Fruit fly (Drosophila melanogaster) whole organism, embryonic: ENCODE data around the gene Ldaf1.

Experiments
- Atf6 ChIP-seq: fragments of 200-800 bp; sonication (Bioruptor generic); IDR thresholded peaks from 2 replicates; pipeline ENCODE4 v1.3.6; 2022; ENCODE audit warnings: missing biosample characterization, missing genetic modification characterization
- CG1024 ChIP-seq: fragments of 200-800 bp; sonication (Bioruptor generic); IDR thresholded peaks from 2 replicates; pipeline ENCODE4 v1.3.6; 2022; ENCODE audit warnings: missing biosample characterization, missing genetic modification characterization
- CG10321 ChIP-seq: fragments of 200-800 bp; sonication (Bioruptor generic); IDR thresholded peaks from 2 replicates; pipeline ENCODE4 v1.3.6; 2022; ENCODE audit warnings: missing biosample characterization, missing genetic modification characterization
- CG10959 ChIP-seq: fragments of 200-800 bp; sonication (Bioruptor generic); IDR thresholded peaks from 2 replicates; pipeline ENCODE4 v1.3.6; 2022; ENCODE audit warnings: missing biosample characterization, missing genetic modification characterization
- CG11398 ChIP-seq: fragments of 200-800 bp; sonication (Bioruptor generic); optimal IDR thresholded peaks from 2 replicates; lab custom pipeline; 2016; ENCODE audit warnings: missing biosample characterization, missing genetic modification characterization
- CG15073 ChIP-seq: fragments of 200-800 bp; sonication (Bioruptor generic); optimal IDR thresholded peaks from 2 replicates; lab custom pipeline; 2016; ENCODE audit warnings: missing biosample characterization, missing genetic modification characterization
- CG16863 ChIP-seq: fragments of 200-800 bp; sonication (Bioruptor generic); optimal IDR thresholded peaks from 3 replicates; lab custom pipeline; 2016; ENCODE audit warnings: missing biosample characterization, missing genetic modification characterization
- CG17829 ChIP-seq: fragments of 200-800 bp; optimal IDR thresholded peaks from 2 replicates; lab custom pipeline; 2019; ENCODE audit warnings: missing biosample characterization, mild to moderate bottlenecking, missing genetic modification characterization, moderate library complexity
- CG2120 ChIP-seq: fragments of 200-800 bp; sonication (Bioruptor generic); optimal IDR thresholded peaks from 3 replicates; lab custom pipeline; 2016; ENCODE audit warnings: missing biosample characterization, missing genetic modification characterization
- CG2129 ChIP-seq: fragments of 200-800 bp; sonication (Bioruptor generic); IDR thresholded peaks from 2 replicates; pipeline ENCODE4 v1.3.6; 2022; ENCODE audit warnings: missing biosample characterization, missing genetic modification characterization; ENCODE audit not compliant: partially characterized antibody
- CG2875 ChIP-seq: fragments of 200-800 bp; sonication (Bioruptor generic); optimal IDR thresholded peaks from 2 replicates; lab custom pipeline; 2017; ENCODE audit warnings: missing biosample characterization, mild to moderate bottlenecking, missing genetic modification characterization, missing genetic modification reagents
- CG31365 ChIP-seq: fragments of 200-800 bp; sonication (Bioruptor generic); optimal IDR thresholded peaks from 2 replicates; lab custom pipeline; 2018; ENCODE audit warnings: missing biosample characterization, mild to moderate bottlenecking, missing genetic modification characterization
- CG34224 ChIP-seq: fragments of 200-800 bp; sonication (Bioruptor generic); IDR thresholded peaks from 3 replicates; pipeline ENCODE4 v1.3.6; 2022; ENCODE audit warnings: missing biosample characterization, missing genetic modification characterization; ENCODE audit not compliant: partially characterized antibody
- CG34376 ChIP-seq: fragments of 200-800 bp; sonication (Bioruptor generic); optimal IDR thresholded peaks from 2 replicates; lab custom pipeline; 2018; ENCODE audit warnings: missing biosample characterization, mild to moderate bottlenecking, missing genetic modification characterization
- CG42726 ChIP-seq: fragments of 200-800 bp; sonication (Bioruptor generic); IDR thresholded peaks from 2 replicates; pipeline ENCODE4 v1.3.6; 2022; ENCODE audit warnings: missing biosample characterization, missing genetic modification characterization; ENCODE audit not compliant: partially characterized antibody
- CG8765 ChIP-seq: fragments of 200-800 bp; sonication (Bioruptor generic); IDR thresholded peaks from 2 replicates; pipeline ENCODE4 v1.3.6; 2022; ENCODE audit warnings: missing biosample characterization, missing genetic modification characterization
- CG8944 ChIP-seq: fragments of 200-800 bp; sonication (Bioruptor generic); optimal IDR thresholded peaks from 3 replicates; lab custom pipeline; 2016; ENCODE audit warnings: missing biosample characterization, missing genetic modification characterization
- CG9215 ChIP-seq: fragments of 200-800 bp; sonication (Bioruptor generic); IDR thresholded peaks from 2 replicates; pipeline ENCODE4 v1.3.6; 2022; ENCODE audit warnings: missing biosample characterization, missing genetic modification characterization
- CG9932 ChIP-seq: fragments of 200-800 bp; sonication (Bioruptor generic); IDR thresholded peaks from 2 replicates; pipeline ENCODE4 v1.3.6; 2022; ENCODE audit warnings: missing biosample characterization, missing genetic modification characterization
- CTCF ChIP-seq: fragments of 200-800 bp; sonication (Bioruptor generic); optimal IDR thresholded peaks from 2 replicates; lab custom pipeline; 2017; ENCODE audit warnings: missing biosample characterization, mild to moderate bottlenecking, missing genetic modification characterization, moderate library complexity
- CrebB ChIP-seq: fragments of 200-800 bp; sonication (Bioruptor generic); optimal IDR thresholded peaks from 3 replicates; lab custom pipeline; 2018; ENCODE audit warnings: missing biosample characterization, mild to moderate bottlenecking, missing genetic modification characterization
- D ChIP-seq, 2 experiments: fragments of 200-800 bp in 1 of 2; fragments of >200 bp in 1 of 2; sonication (Bioruptor generic) in 1 of 2; optimal IDR thresholded peaks; 2 replicates in 1 of 2; 3 replicates in 1 of 2; lab custom pipeline; 2017; ENCODE audit warnings: mild to moderate bottlenecking in 1 of 2, missing biosample characterization in 1 of 2, missing genetic modification characterization in 1 of 2, missing genetic modification reagents in 1 of 2
- D19A ChIP-seq: fragments of 200-800 bp; optimal IDR thresholded peaks from 3 replicates; lab custom pipeline; 2019; ENCODE audit warnings: missing biosample characterization, mild to moderate bottlenecking, missing genetic modification characterization, moderate library complexity
- D19B ChIP-seq: fragments of 200-800 bp; sonication (Bioruptor generic); optimal IDR thresholded peaks from 2 replicates; lab custom pipeline; 2017; ENCODE audit warnings: missing biosample characterization, mild to moderate bottlenecking, missing genetic modification characterization
- Deaf1 ChIP-seq: fragments of 200-800 bp; optimal IDR thresholded peaks from 3 replicates; lab custom pipeline; 2019; ENCODE audit warnings: missing biosample characterization, mild to moderate bottlenecking, missing genetic modification characterization, moderate library complexity
- Hey ChIP-seq: fragments of 200-800 bp; sonication (Bioruptor generic); optimal IDR thresholded peaks from 3 replicates; lab custom pipeline; 2018; ENCODE audit warnings: missing biosample characterization, mild to moderate bottlenecking, missing genetic modification characterization
- Jarid2 ChIP-seq: fragments of 200-800 bp; sonication (Bioruptor generic); optimal IDR thresholded peaks from 3 replicates; lab custom pipeline; 2017; ENCODE audit warnings: mild to moderate bottlenecking, missing biosample characterization, missing genetic modification reagents, missing genetic modification characterization
- TFAM ChIP-seq: fragments of 200-800 bp; sonication (Bioruptor generic); optimal IDR thresholded peaks from 2 replicates; lab custom pipeline; 2017; ENCODE audit warnings: missing biosample characterization, missing genetic modification characterization, inconsistent platforms
- Tbp ChIP-seq: fragments of >200 bp; optimal IDR thresholded peaks from 2 replicates; lab custom pipeline; 2018; ENCODE audit warnings: missing biosample characterization, missing genetic modification characterization
- az2 ChIP-seq: fragments of 200-800 bp; sonication (Bioruptor generic); optimal IDR thresholded peaks from 3 replicates; lab custom pipeline; 2016; ENCODE audit warnings: missing biosample characterization, missing genetic modification characterization
- bcd ChIP-seq: fragments of 200-800 bp; sonication (Bioruptor generic); optimal IDR thresholded peaks from 2 replicates; lab custom pipeline; 2017; ENCODE audit warnings: missing biosample characterization, mild to moderate bottlenecking, missing genetic modification characterization
- bsh ChIP-seq, 2 experiments: fragments of 200-800 bp; sonication (Bioruptor generic); optimal IDR thresholded peaks; 2 replicates each; lab custom pipeline; 2017 to 2018; ENCODE audit warnings: mild to moderate bottlenecking in 2 of 2, missing biosample characterization in 2 of 2, missing genetic modification characterization in 2 of 2, moderate library complexity in 1 of 2
- chn ChIP-seq: fragments of 200-800 bp; sonication (Bioruptor generic); optimal IDR thresholded peaks from 2 replicates; lab custom pipeline; 2016; ENCODE audit warnings: missing biosample characterization, missing genetic modification characterization
- da ChIP-seq: fragments of 200-800 bp; sonication (Bioruptor generic); optimal IDR thresholded peaks from 2 replicates; lab custom pipeline; 2016; ENCODE audit warnings: missing biosample characterization, missing genetic modification characterization
- dm ChIP-seq: fragments of 200-800 bp; sonication (Bioruptor generic); optimal IDR thresholded peaks from 3 replicates; lab custom pipeline; 2016; ENCODE audit warnings: missing biosample characterization, missing genetic modification characterization
- fu2 ChIP-seq: fragments of 200-800 bp; sonication (Bioruptor generic); optimal IDR thresholded peaks from 2 replicates; lab custom pipeline; 2016; ENCODE audit warnings: missing biosample characterization, missing genetic modification characterization
- hth ChIP-seq: fragments of >200 bp; optimal IDR thresholded peaks from 2 replicates; lab custom pipeline; 2017; ENCODE audit warnings: inconsistent platforms
- ken ChIP-seq: fragments of 200-800 bp; sonication (Bioruptor generic); IDR thresholded peaks from 3 replicates; pipeline ENCODE4 v1.3.6; 2022; ENCODE audit warnings: missing biosample characterization, missing genetic modification characterization
- klu ChIP-seq: fragments of 200-800 bp; sonication (Bioruptor generic); IDR thresholded peaks from 2 replicates; pipeline ENCODE4 v1.3.6; 2022; ENCODE audit warnings: missing biosample characterization, missing genetic modification characterization
- knrl ChIP-seq: fragments of 200-800 bp; sonication (Bioruptor generic); IDR thresholded peaks from 3 replicates; pipeline ENCODE4 v1.3.6; 2022; ENCODE audit warnings: missing biosample characterization, missing genetic modification characterization; ENCODE audit not compliant: partially characterized antibody
- lbe ChIP-seq: fragments of 200-800 bp; sonication (Bioruptor generic); optimal IDR thresholded peaks from 2 replicates; lab custom pipeline; 2016; ENCODE audit warnings: missing biosample characterization, mild to moderate bottlenecking, missing genetic modification characterization
- mirr ChIP-seq: fragments of 200-800 bp; sonication (Bioruptor generic); optimal IDR thresholded peaks from 3 replicates; lab custom pipeline; 2018; ENCODE audit warnings: missing biosample characterization, mild to moderate bottlenecking, missing genetic modification characterization
- nau ChIP-seq: fragments of 200-800 bp; sonication (Bioruptor generic); optimal IDR thresholded peaks from 3 replicates; lab custom pipeline; 2017; ENCODE audit warnings: missing biosample characterization, mild to moderate bottlenecking, missing genetic modification characterization, missing genetic modification reagents
- otp ChIP-seq: fragments of 200-800 bp; sonication (Bioruptor generic); IDR thresholded peaks from 3 replicates; pipeline ENCODE4, ENCODE4 v1.3.6; 2022; ENCODE audit warnings: missing biosample characterization, missing genetic modification characterization
- pros ChIP-seq: fragments of 200-800 bp; sonication (Bioruptor generic); optimal IDR thresholded peaks from 3 replicates; lab custom pipeline; 2019; ENCODE audit warnings: missing biosample characterization, mild to moderate bottlenecking, missing genetic modification characterization, moderate library complexity
- pzg ChIP-seq: fragments of 200-800 bp; sonication (Bioruptor generic); optimal IDR thresholded peaks from 3 replicates; lab custom pipeline; 2018; ENCODE audit warnings: missing biosample characterization, mild to moderate bottlenecking, missing genetic modification characterization, moderate library complexity
- seq ChIP-seq: fragments of 200-800 bp; sonication (Bioruptor generic); IDR thresholded peaks from 2 replicates; pipeline ENCODE4 v1.3.6; 2022; ENCODE audit warnings: missing biosample characterization, missing genetic modification characterization
- sna ChIP-seq: fragments of 200-800 bp; sonication (Bioruptor generic); IDR thresholded peaks from 2 replicates; pipeline ENCODE4 v1.3.6; 2022; ENCODE audit warnings: missing biosample characterization, missing genetic modification characterization; ENCODE audit not compliant: partially characterized antibody
- trem ChIP-seq: fragments of 200-800 bp; optimal IDR thresholded peaks from 3 replicates; lab custom pipeline; 2019; ENCODE audit warnings: missing biosample characterization, mild to moderate bottlenecking, missing genetic modification characterization, moderate library complexity
- twi ChIP-seq: fragments of 200-800 bp; optimal IDR thresholded peaks from 2 replicates; lab custom pipeline; 2019; ENCODE audit warnings: missing biosample characterization, mild to moderate bottlenecking, missing genetic modification characterization, moderate library complexity
- wor ChIP-seq: fragments of 200-800 bp; sonication (Bioruptor generic); IDR thresholded peaks from 2 replicates; pipeline ENCODE4 v1.3.6; 2022; ENCODE audit warnings: missing biosample characterization, missing genetic modification characterization
- zfh2 ChIP-seq: fragments of 200-800 bp; sonication (Bioruptor generic); optimal IDR thresholded peaks from 2 replicates; lab custom pipeline; 2016; ENCODE audit warnings: missing biosample characterization, missing genetic modification characterization

Ldaf1 gene

DNA sequence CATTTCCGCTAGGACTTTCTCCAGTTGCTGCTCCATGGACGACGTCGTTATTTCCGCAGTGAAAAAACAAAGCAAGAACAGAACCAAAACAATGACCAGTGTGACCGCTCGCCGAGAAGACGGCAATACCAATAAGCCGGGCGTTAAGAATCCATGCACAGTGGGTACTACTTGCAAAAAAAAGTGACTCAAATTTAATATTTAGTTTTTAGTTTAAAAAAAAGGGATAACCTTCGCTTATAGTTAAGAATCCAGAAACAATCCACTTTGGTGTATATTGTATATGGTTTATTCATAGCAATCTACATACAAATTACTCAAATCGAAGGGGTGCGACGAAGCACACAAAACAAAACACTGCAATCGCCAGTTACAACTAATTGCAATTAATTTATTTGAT is 42.8 kb downstream of the Ldaf1 start, which contains the start of gene Lamtor5 (continued):
- TF ChIP-seq bsh (GFP tag; optimal IDR thresholded peaks at IDR 0.05; lab: Kevin White, UChicago) = peak in 1 of 2 experiments; percentile 35
- peak; percentile 17 for TF ChIP-seq trem (tag; lab: Kevin White, UChicago)
- no peak for TF ChIP-seq lbe (GFP tag; lab: Kevin White, UChicago)
- peak; percentile 52; the same call in 2 of the 3 replicates for TF ChIP-seq CG34224
- no peak for TF ChIP-seq CG8944
- no peak for TF ChIP-seq knrl (GFP tag; lab: Robert Waterston, UW)
- peak; percentile 56 for TF ChIP-seq CG17829 (tag; lab: Kevin White, UChicago)
- no peak for TF ChIP-seq mirr (GFP tag; lab: Kevin White, UChicago)
- no peak for TF ChIP-seq Atf6 (GFP tag; lab: Robert Waterston, UW)
- no peak for TF ChIP-seq Hey (tag; lab: Kevin White, UChicago)
- no peak for TF ChIP-seq sna (GFP tag; lab: Robert Waterston, UW)
- TF ChIP-seq CTCF (GFP tag; lab: Kevin White, UChicago) = no peak
- no peak for TF ChIP-seq dm (GFP tag; lab: Kevin White, UChicago)
- TF ChIP-seq otp (GFP tag; lab: Robert Waterston, UW) = no peak
- TF ChIP-seq da (GFP tag; lab: Kevin White, UChicago) = no peak
- peak; percentile 55 for TF ChIP-seq D19A (tag; lab: Kevin White, UChicago)
- TF ChIP-seq twi (tag; lab: Kevin White, UChicago) = no peak
- TF ChIP-seq CG2120 (GFP tag; lab: Kevin White, UChicago) = peak; percentile 71
- TF ChIP-seq CG42726 (GFP tag; lab: Robert Waterston, UW) = no peak
- TF ChIP-seq CG2129 (GFP tag; lab: Robert Waterston, UW) = no peak
- TF ChIP-seq CrebB (tag; lab: Kevin White, UChicago) = peak; percentile 5
- peak; percentile 76 for TF ChIP-seq CG9932
- TF ChIP-seq fu2 (GFP tag; lab: Kevin White, UChicago) = peak; percentile 14
- peak; percentile 48 for TF ChIP-seq bcd (GFP tag; lab: Kevin White, UChicago)
- TF ChIP-seq CG1024 (GFP tag; lab: Robert Waterston, UW) = no peak
- no peak for TF ChIP-seq CG9215 (GFP tag; lab: Robert Waterston, UW)
- TF ChIP-seq seq = no peak
- TF ChIP-seq CG31365 (tag; lab: Kevin White, UChicago) = no peak
- no peak for TF ChIP-seq wor (GFP tag; lab: Robert Waterston, UW)
- no peak for TF ChIP-seq CG10959
- no peak for TF ChIP-seq D (optimal IDR thresholded peaks at IDR 0.05; lab: Kevin White, UChicago)
- TF ChIP-seq D (GFP tag; optimal IDR thresholded peaks at IDR 0.05; lab: Kevin White, UChicago) = no peak
- TF ChIP-seq Tbp (GFP tag; lab: Kevin White, UChicago) = no peak
- no peak for TF ChIP-seq CG8765
- TF ChIP-seq CG16863 (GFP tag; lab: Kevin White, UChicago) = peak; percentile 29
- TF ChIP-seq hth (lab: Kevin White, UChicago) = no peak
- TF ChIP-seq pros (GFP tag; lab: Kevin White, UChicago) = no peak
- no peak for TF ChIP-seq nau (GFP tag; lab: Kevin White, UChicago)
- TF ChIP-seq pzg = peak; percentile 55
- no peak for TF ChIP-seq TFAM
- peak; percentile 1 for TF ChIP-seq D19B (GFP tag; lab: Kevin White, UChicago)
- TF ChIP-seq Deaf1 (tag; lab: Kevin White, UChicago) = no peak
- TF ChIP-seq az2 (GFP tag; lab: Kevin White, UChicago) = peak; percentile 21
- no peak for TF ChIP-seq CG11398 (GFP tag; lab: Kevin White, UChicago)
- TF ChIP-seq CG10321 = 0 out of 2 replicates have a peak, but pooled peaks have one; percentile 16
- TF ChIP-seq zfh2 = peak; percentile 10
- no peak for TF ChIP-seq CG2875
- TF ChIP-seq Jarid2 (GFP tag; lab: Kevin White, UChicago) = no peak
- no peak for TF ChIP-seq chn (GFP tag; lab: Kevin White, UChicago)
- no peak for TF ChIP-seq ken (GFP tag; lab: Robert Waterston, UW)
- TF ChIP-seq CG34376 (GFP tag; lab: Kevin White, UChicago) = peak; percentile 23
- no peak for TF ChIP-seq CG15073 (GFP tag; lab: Kevin White, UChicago)
- peak; percentile 15; the same call in 1 of the 2 replicates for TF ChIP-seq klu (GFP tag; lab: Robert Waterston, UW)
